Fruit fly (Drosophila melanogaster) whole organism, embryonic: Measurements from ENCODE around the gene CG5447.

Source experiments
- Abd-B ChIP-seq: fragments of 200-800 bp; sonication (Bioruptor generic); optimal IDR thresholded peaks from 2 replicates; lab custom pipeline; 2018; ENCODE audit warnings: missing biosample characterization, mild to moderate bottlenecking, missing genetic modification characterization, moderate library complexity
- CG10267 ChIP-seq: fragments of 200-800 bp; sonication (Bioruptor generic); optimal IDR thresholded peaks from 2 replicates; lab custom pipeline; 2018; ENCODE audit warnings: missing biosample characterization, mild to moderate bottlenecking, missing genetic modification characterization, moderate library complexity
- CG10321 ChIP-seq: fragments of 200-800 bp; sonication (Bioruptor generic); IDR thresholded peaks from 2 replicates; pipeline ENCODE4 v1.3.6; 2022; ENCODE audit warnings: missing biosample characterization, missing genetic modification characterization
- CG10366 ChIP-seq: fragments of 200-800 bp; sonication (Bioruptor generic); IDR thresholded peaks from 2 replicates; pipeline ENCODE4 v1.3.6; 2022; ENCODE audit warnings: missing biosample characterization, missing genetic modification characterization
- CG10462 ChIP-seq: fragments of 200-800 bp; sonication (Bioruptor generic); optimal IDR thresholded peaks from 2 replicates; lab custom pipeline; 2016; ENCODE audit warnings: missing biosample characterization, missing genetic modification characterization
- CG12236 ChIP-seq: fragments of 200-800 bp; sonication (Bioruptor generic); optimal IDR thresholded peaks from 2 replicates; lab custom pipeline; 2016; ENCODE audit warnings: missing biosample characterization, missing genetic modification characterization
- CG14667 ChIP-seq: fragments of 200-800 bp; sonication (Bioruptor generic); IDR thresholded peaks from 2 replicates; pipeline ENCODE4 v1.3.6; 2022; ENCODE audit warnings: missing biosample characterization, missing genetic modification characterization
- CG15696 ChIP-seq: fragments of 200-800 bp; sonication (Bioruptor generic); optimal IDR thresholded peaks from 2 replicates; lab custom pipeline; 2019; ENCODE audit warnings: missing biosample characterization, mild to moderate bottlenecking, missing genetic modification characterization, moderate library complexity
- CG16813 ChIP-seq: fragments of 200-800 bp; sonication (Bioruptor generic); IDR thresholded peaks from 3 replicates; pipeline ENCODE4 v1.3.6; 2022; ENCODE audit warnings: missing biosample characterization, missing genetic modification characterization; ENCODE audit not compliant: partially characterized antibody
- CG17802 ChIP-seq: fragments of 200-800 bp; sonication (Bioruptor generic); optimal IDR thresholded peaks from 2 replicates; lab custom pipeline; 2018; ENCODE audit warnings: missing biosample characterization, mild to moderate bottlenecking, missing genetic modification characterization, moderate library complexity
- CG17912 ChIP-seq: fragments of 200-800 bp; sonication (Bioruptor generic); optimal IDR thresholded peaks from 2 replicates; lab custom pipeline; 2018; ENCODE audit warnings: missing biosample characterization, mild to moderate bottlenecking, missing genetic modification characterization
- CG2678 ChIP-seq: fragments of 200-800 bp; sonication (Bioruptor generic); optimal IDR thresholded peaks from 3 replicates; lab custom pipeline; 2019; ENCODE audit warnings: missing biosample characterization, mild to moderate bottlenecking, missing genetic modification characterization, moderate library complexity
- CG32532 ChIP-seq: fragments of 200-800 bp; sonication (Bioruptor generic); IDR thresholded peaks from 2 replicates; pipeline ENCODE4 v1.3.6; 2022; ENCODE audit warnings: missing biosample characterization, missing genetic modification characterization
- CG6254 ChIP-seq: fragments of 200-800 bp; sonication (Bioruptor generic); optimal IDR thresholded peaks from 3 replicates; lab custom pipeline; 2017; ENCODE audit warnings: mild to moderate bottlenecking, missing biosample characterization, missing genetic modification reagents, missing genetic modification characterization
- CG6683 ChIP-seq: fragments of 200-800 bp; sonication (Bioruptor generic); optimal IDR thresholded peaks from 2 replicates; lab custom pipeline; 2017; ENCODE audit warnings: missing biosample characterization, mild to moderate bottlenecking, missing genetic modification characterization, missing genetic modification reagents
- CG6791 ChIP-seq: fragments of 200-800 bp; sonication (Bioruptor generic); IDR thresholded peaks from 3 replicates; pipeline ENCODE4 v1.3.6; 2022; ENCODE audit warnings: missing biosample characterization, missing genetic modification characterization; ENCODE audit not compliant: partially characterized antibody
- CG7839 ChIP-seq: fragments of 200-800 bp; sonication (Bioruptor generic); optimal IDR thresholded peaks from 3 replicates; lab custom pipeline; 2018; ENCODE audit warnings: missing biosample characterization, mild to moderate bottlenecking, missing genetic modification characterization, moderate library complexity
- CG8944 ChIP-seq: fragments of 200-800 bp; sonication (Bioruptor generic); optimal IDR thresholded peaks from 3 replicates; lab custom pipeline; 2016; ENCODE audit warnings: missing biosample characterization, missing genetic modification characterization
- Dfd ChIP-seq, 2 experiments: fragments of >200 bp; optimal IDR thresholded peaks; 2 replicates each; lab custom pipeline; 2017; ENCODE audit warnings: missing biosample characterization in 2 of 2, missing genetic modification characterization in 2 of 2
- Dip2 ChIP-seq: fragments of 200-800 bp; sonication (Bioruptor generic); IDR thresholded peaks from 2 replicates; pipeline ENCODE4 v1.3.6; 2022; ENCODE audit warnings: missing biosample characterization, missing genetic modification characterization
- Drgx ChIP-seq: fragments of 200-800 bp; sonication (Bioruptor generic); IDR thresholded peaks from 2 replicates; pipeline ENCODE4 v1.3.6; 2022; ENCODE audit warnings: missing biosample characterization, missing genetic modification characterization
- Ets65A ChIP-seq: fragments of 200-800 bp; sonication (Bioruptor generic); peaks from one replicate; lab custom pipeline; 2016; ENCODE audit warnings: missing biosample characterization, missing genetic modification characterization
- Hr3 ChIP-seq: fragments of 200-800 bp; sonication (Bioruptor generic); optimal IDR thresholded peaks from 3 replicates; lab custom pipeline; 2016; ENCODE audit warnings: missing biosample characterization, missing genetic modification characterization
- Lpt ChIP-seq: fragments of >200 bp; optimal IDR thresholded peaks from 2 replicates; lab custom pipeline; 2018; ENCODE audit warnings: missing biosample characterization, missing genetic modification characterization
- Meics ChIP-seq: fragments of 200-800 bp; sonication (Bioruptor generic); optimal IDR thresholded peaks from 2 replicates; lab custom pipeline; 2017; ENCODE audit warnings: missing biosample characterization, mild to moderate bottlenecking, missing genetic modification characterization
- Neu2 ChIP-seq: fragments of 200-800 bp; sonication (Bioruptor generic); optimal IDR thresholded peaks from 3 replicates; lab custom pipeline; 2016; ENCODE audit warnings: missing biosample characterization, missing genetic modification characterization, borderline replicate concordance
- Nf-YB ChIP-seq: fragments of 200-800 bp; sonication (Bioruptor generic); optimal IDR thresholded peaks from 3 replicates; lab custom pipeline; 2019; ENCODE audit warnings: missing biosample characterization, mild to moderate bottlenecking, missing genetic modification characterization, moderate library complexity
- Scr ChIP-seq: fragments of 200-800 bp; sonication (Bioruptor generic); IDR thresholded peaks from 2 replicates; pipeline ENCODE4 v1.3.6; 2022; ENCODE audit warnings: missing biosample characterization, missing genetic modification characterization; ENCODE audit not compliant: partially characterized antibody
- Sox102F ChIP-seq: fragments of 200-800 bp; sonication (Bioruptor generic); optimal IDR thresholded peaks from 2 replicates; lab custom pipeline; 2018; ENCODE audit warnings: missing biosample characterization, mild to moderate bottlenecking, missing genetic modification characterization, moderate library complexity
- Trl ChIP-seq, 3 experiments: fragments of >200 bp in 2 of 3; fragments of 200-800 bp in 1 of 3; sonication (Bioruptor generic) in 1 of 3; optimal IDR thresholded peaks; 2 replicates in 1 of 3; 3 replicates in 2 of 3; lab custom pipeline; 2016 to 2017; ENCODE audit warnings: missing biosample characterization in 1 of 3, missing genetic modification characterization in 1 of 3
- ab ChIP-seq: fragments of 200-800 bp; sonication (Bioruptor generic); optimal IDR thresholded peaks from 2 replicates; lab custom pipeline; 2016; ENCODE audit warnings: missing biosample characterization, missing genetic modification characterization
- ash1 ChIP-seq: fragments of 200-800 bp; sonication (Bioruptor generic); optimal IDR thresholded peaks from 2 replicates; lab custom pipeline; 2018; ENCODE audit warnings: missing biosample characterization, mild to moderate bottlenecking, missing genetic modification characterization
- ato ChIP-seq: fragments of 200-800 bp; sonication (Bioruptor generic); IDR thresholded peaks from 2 replicates; pipeline ENCODE4 v1.3.6; 2022; ENCODE audit warnings: missing biosample characterization, missing genetic modification characterization; ENCODE audit not compliant: partially characterized antibody
- crc ChIP-seq: fragments of 200-800 bp; sonication (Bioruptor generic); optimal IDR thresholded peaks from 2 replicates; lab custom pipeline; 2016; ENCODE audit warnings: missing biosample characterization, missing genetic modification characterization
- disco-r ChIP-seq: fragments of 200-800 bp; sonication (Bioruptor generic); optimal IDR thresholded peaks from 2 replicates; lab custom pipeline; 2016; ENCODE audit warnings: missing biosample characterization, missing genetic modification characterization
- fd96Cb ChIP-seq: fragments of 200-800 bp; sonication (Bioruptor generic); optimal IDR thresholded peaks from 2 replicates; lab custom pipeline; 2018; ENCODE audit warnings: missing biosample characterization, mild to moderate bottlenecking, missing genetic modification characterization, moderate library complexity
- hb ChIP-seq: fragments of 200-800 bp; sonication (Bioruptor generic); IDR thresholded peaks from 3 replicates; pipeline ENCODE4 v1.3.6; 2022; ENCODE audit warnings: missing biosample characterization, missing genetic modification characterization; ENCODE audit not compliant: partially characterized antibody
- kni ChIP-seq: fragments of 200-800 bp; sonication (Bioruptor generic); optimal IDR thresholded peaks from 3 replicates; lab custom pipeline; 2017; ENCODE audit warnings: mild to moderate bottlenecking, missing biosample characterization, missing genetic modification reagents, missing genetic modification characterization
- lab ChIP-seq: fragments of 200-800 bp; sonication (Bioruptor generic); optimal IDR thresholded peaks from 3 replicates; lab custom pipeline; 2017; ENCODE audit warnings: missing biosample characterization, missing genetic modification characterization, mild to moderate bottlenecking, moderate library complexity, missing genetic modification reagents
- mam ChIP-seq: fragments of 200-800 bp; sonication (Bioruptor generic); optimal IDR thresholded peaks from 3 replicates; lab custom pipeline; 2016; ENCODE audit warnings: missing biosample characterization, missing genetic modification characterization
- nerfin-1 ChIP-seq: fragments of 200-800 bp; sonication (Bioruptor generic); optimal IDR thresholded peaks from 3 replicates; lab custom pipeline; 2019; ENCODE audit warnings: missing biosample characterization, mild to moderate bottlenecking, missing genetic modification characterization, moderate library complexity
- prd ChIP-seq, 3 experiments: fragments of >200 bp in 2 of 3; fragments of 200-800 bp in 1 of 3; sonication (Bioruptor generic) in 1 of 3; optimal IDR thresholded peaks in 2 of 3; IDR thresholded peaks in 1 of 3; 2 replicates in 2 of 3; 3 replicates in 1 of 3; pipeline versions ENCODE4 v1.3.6 to Lab custom; 2017 to 2022; ENCODE audit warnings: missing biosample characterization in 1 of 3, missing genetic modification characterization in 1 of 3
- pzg ChIP-seq: fragments of 200-800 bp; sonication (Bioruptor generic); optimal IDR thresholded peaks from 3 replicates; lab custom pipeline; 2018; ENCODE audit warnings: missing biosample characterization, mild to moderate bottlenecking, missing genetic modification characterization, moderate library complexity
- sima ChIP-seq: fragments of 200-800 bp; sonication (Bioruptor generic); optimal IDR thresholded peaks from 2 replicates; lab custom pipeline; 2016; ENCODE audit warnings: missing biosample characterization, missing genetic modification characterization
- sr ChIP-seq: fragments of 200-800 bp; sonication (Bioruptor generic); IDR thresholded peaks from 3 replicates; pipeline ENCODE4 v1.3.6; 2022; ENCODE audit warnings: missing biosample characterization, missing genetic modification characterization
- ttk ChIP-seq: fragments of 200-800 bp; sonication (Bioruptor generic); IDR thresholded peaks from 2 replicates; pipeline ENCODE4 v2.1.2; 2022; ENCODE audit warnings: missing biosample characterization, missing genetic modification characterization
- zfh1 ChIP-seq: fragments of 200-800 bp; sonication (Bioruptor generic); IDR thresholded peaks from 3 replicates; pipeline ENCODE4 v1.3.6; 2022; ENCODE audit warnings: missing biosample characterization, missing genetic modification characterization

The CG5447 gene

DNA sequence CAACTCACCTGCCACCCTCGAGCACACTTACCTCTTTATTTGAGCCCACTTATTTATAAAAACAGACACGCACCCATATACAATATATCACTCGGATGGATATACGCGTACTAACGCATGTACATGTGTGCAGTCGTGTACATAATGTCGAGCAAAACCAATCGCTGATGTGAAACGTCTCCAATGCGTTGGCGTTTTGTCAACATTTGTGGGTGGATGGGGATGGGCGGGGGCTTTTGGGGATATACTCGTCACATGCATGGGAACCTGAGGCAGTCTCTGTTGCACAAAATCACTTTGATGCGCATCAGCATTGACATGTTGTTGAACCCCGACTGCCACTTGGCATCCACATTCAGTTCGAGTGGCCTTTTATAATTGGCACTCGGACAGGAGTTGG, 16.3 kb upstream of the CG5447 start:
- TF ChIP-seq sr (GFP tag; lab: Robert Waterston, UW) (peak; percentile 91), ab (GFP tag; lab: Kevin White, UChicago) (no peak)

DNA sequence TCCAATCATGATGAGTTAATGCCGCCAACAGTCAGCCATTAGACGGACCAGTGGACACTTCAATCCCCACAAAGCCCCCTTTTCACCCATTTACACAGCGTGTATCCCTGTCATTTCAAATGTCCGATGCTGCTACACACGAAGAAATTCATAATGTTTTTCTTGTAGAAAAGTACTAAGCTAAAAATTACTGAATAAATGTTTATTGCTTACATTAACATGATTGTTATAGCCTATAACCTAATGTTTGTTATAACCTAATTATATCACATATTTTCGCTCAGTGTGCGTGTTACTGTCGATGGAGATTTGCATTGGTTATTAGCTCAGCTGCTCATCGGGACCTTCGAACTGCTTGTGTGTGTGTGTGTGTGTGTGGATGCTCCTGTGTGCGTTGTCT, 15.8 kb upstream of the CG5447 start:
- TF ChIP-seq mam (GFP tag; lab: Kevin White, UChicago), result peak; percentile 2
- TF ChIP-seq ato (GFP tag; lab: Robert Waterston, UW), result no peak
- no peak for TF ChIP-seq kni (GFP tag; lab: Kevin White, UChicago)
- TF ChIP-seq CG6254 (GFP tag; lab: Kevin White, UChicago), result no peak
- no peak for TF ChIP-seq crc (GFP tag; lab: Kevin White, UChicago)
- peak; percentile 44 for TF ChIP-seq CG7839 (tag; lab: Kevin White, UChicago)
- TF ChIP-seq ttk (GFP tag; lab: Robert Waterston, UW), result peak; percentile 49; the same call in 1 of the 2 replicates
- no peak for TF ChIP-seq nerfin-1 (tag; lab: Kevin White, UChicago)
- TF ChIP-seq pzg (GFP tag; lab: Kevin White, UChicago), result no peak
- peak; percentile 77 for TF ChIP-seq Sox102F (GFP tag; lab: Kevin White, UChicago)
- no peak for TF ChIP-seq disco-r (GFP tag; lab: Kevin White, UChicago)
- TF ChIP-seq CG10321 (GFP tag; lab: Robert Waterston, UW), result no peak
- TF ChIP-seq Lpt (GFP tag; lab: Kevin White, UChicago), result no peak
- TF ChIP-seq Meics (GFP tag; lab: Kevin White, UChicago), result peak; percentile 8
- no peak for TF ChIP-seq Abd-B
- TF ChIP-seq zfh1, result 0 out of 3 replicates have a peak, but pooled peaks have one; percentile 41
- TF ChIP-seq hb (GFP tag; lab: Robert Waterston, UW), result no peak
- TF ChIP-seq Ets65A, result peak; percentile 61
- TF ChIP-seq CG6683 (GFP tag; lab: Kevin White, UChicago), result no peak
- TF ChIP-seq CG32532 (GFP tag; lab: Robert Waterston, UW), result 0 out of 2 replicates have a peak, but pooled peaks have one; percentile 17
- TF ChIP-seq Dip2, result no peak
- TF ChIP-seq ash1 (GFP tag; lab: Kevin White, UChicago), result no peak
- peak; percentile 20 for TF ChIP-seq lab (GFP tag; lab: Kevin White, UChicago)
- peak; percentile 48 for TF ChIP-seq fd96Cb (tag; lab: Kevin White, UChicago)
- TF ChIP-seq CG10267, result peak; percentile 13
- no peak for TF ChIP-seq Neu2 (GFP tag; lab: Kevin White, UChicago)
- TF ChIP-seq CG8944 (GFP tag; lab: Kevin White, UChicago), result peak; percentile 24
- no peak for TF ChIP-seq CG17912 (GFP tag; lab: Kevin White, UChicago)
- no peak for TF ChIP-seq CG12236 (GFP tag; lab: Kevin White, UChicago)
- TF ChIP-seq CG10366 (GFP tag; lab: Robert Waterston, UW), result peak; percentile 67
- TF ChIP-seq CG14667 (GFP tag; lab: Robert Waterston, UW), result peak; percentile 37
- TF ChIP-seq Dfd (GFP tag; optimal IDR thresholded peaks at IDR 0.05; lab: Kevin White, UChicago), result no peak
- TF ChIP-seq prd (optimal IDR thresholded peaks at IDR 0.05; lab: Kevin White, UChicago), result no peak
- TF ChIP-seq prd (GFP tag; IDR thresholded peaks at IDR 0.05; lab: Robert Waterston, UW), result peak; percentile 70; the same call in 2 of the 3 replicates
- no peak for TF ChIP-seq Trl (optimal IDR thresholded peaks at IDR 0.05; lab: Kevin White, UChicago)
- TF ChIP-seq Trl (GFP tag; optimal IDR thresholded peaks at IDR 0.05; lab: Kevin White, UChicago), result peak; percentile 40
- no peak for TF ChIP-seq CG15696 (tag; lab: Kevin White, UChicago)
- no peak for TF ChIP-seq CG10462 (GFP tag; lab: Kevin White, UChicago)
- no peak for TF ChIP-seq CG17802
- TF ChIP-seq CG6791 (GFP tag; lab: Robert Waterston, UW), result no peak
- TF ChIP-seq sima (GFP tag; lab: Kevin White, UChicago), result no peak
- TF ChIP-seq CG16813 (GFP tag; lab: Robert Waterston, UW), result no peak
- TF ChIP-seq Hr3 (GFP tag; lab: Kevin White, UChicago), result peak; percentile 12
- peak; percentile 55 for TF ChIP-seq CG2678 (tag; lab: Kevin White, UChicago)
- TF ChIP-seq Drgx (GFP tag; lab: Robert Waterston, UW), result peak; percentile 71; the same call in 1 of the 2 replicates
- TF ChIP-seq Scr, result no peak
- TF ChIP-seq Nf-YB (GFP tag; lab: Kevin White, UChicago), result no peak
